Fruit fly (Drosophila melanogaster): ENCODE results near the gene Syp.

The Syp gene

DNA sequence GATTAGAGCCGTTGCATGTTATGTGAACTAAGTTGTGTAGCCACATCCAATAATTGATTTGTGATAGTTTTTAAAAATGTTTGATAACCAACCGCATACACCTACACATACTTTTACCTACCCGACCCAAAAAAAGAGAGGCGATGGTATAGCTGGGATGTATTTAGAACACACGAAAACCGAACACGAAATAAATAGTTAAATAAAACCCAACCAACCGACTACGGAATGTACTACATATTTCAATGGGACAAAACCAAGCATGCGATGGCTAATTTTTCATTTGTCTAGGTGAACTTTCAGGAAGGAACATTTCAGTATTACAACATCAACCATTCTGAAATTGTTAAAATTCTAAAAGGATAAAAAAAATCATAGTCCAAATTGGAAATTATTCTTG lies at the start of gene Syp:
Gene Syp (plus strand): TSS at position 301 of the 400 bp plus-strand sequence.
- no peak for TF ChIP-seq noc (tag; optimal IDR thresholded peaks at IDR 0.05)

DNA sequence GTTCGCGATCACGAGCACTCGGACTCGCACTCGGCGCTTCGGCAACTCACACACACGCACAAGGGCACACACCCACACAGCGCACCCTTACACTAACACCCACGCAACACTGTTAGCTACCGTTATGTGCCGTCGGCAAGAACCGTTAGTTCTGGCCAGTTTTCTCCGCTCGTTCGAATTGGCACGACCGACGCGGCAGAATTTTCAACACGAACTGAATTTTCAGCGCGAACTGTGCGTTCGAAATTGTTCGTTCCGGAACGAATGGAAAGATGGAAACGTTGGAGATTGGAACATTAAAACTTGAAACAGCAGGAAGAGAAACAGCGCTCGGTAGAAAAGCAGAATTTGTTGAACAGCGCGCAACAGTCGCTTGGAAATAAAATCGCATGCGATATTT lies 42.2 kb upstream of the Syp start, which contains the start of gene Oamb:
Gene Oamb (minus strand): TSS at position 218 of the 400 bp plus-strand sequence.
- no peak for TF ChIP-seq noc (tag; optimal IDR thresholded peaks at IDR 0.05)

DNA sequence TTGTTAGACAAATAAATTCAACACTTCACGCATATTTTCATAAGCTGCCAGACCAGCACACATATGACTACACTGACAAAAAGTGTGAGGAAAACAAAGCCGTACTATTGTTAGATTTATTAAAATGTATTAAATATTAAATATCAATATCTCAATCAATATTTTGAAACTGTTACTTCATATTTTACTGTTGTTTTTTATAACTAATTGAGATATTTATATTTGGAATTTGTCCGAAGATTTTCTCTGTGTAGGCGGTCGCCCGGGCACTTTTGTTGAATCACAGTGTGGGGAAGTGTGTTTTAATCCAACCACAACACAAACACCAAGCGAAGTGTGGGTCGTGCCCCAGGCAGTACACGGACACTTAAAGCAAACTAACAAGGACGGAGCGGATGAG lies 37.2 kb upstream of the Syp start:
- TF ChIP-seq noc (tag; optimal IDR thresholded peaks at IDR 0.05): no peak

DNA sequence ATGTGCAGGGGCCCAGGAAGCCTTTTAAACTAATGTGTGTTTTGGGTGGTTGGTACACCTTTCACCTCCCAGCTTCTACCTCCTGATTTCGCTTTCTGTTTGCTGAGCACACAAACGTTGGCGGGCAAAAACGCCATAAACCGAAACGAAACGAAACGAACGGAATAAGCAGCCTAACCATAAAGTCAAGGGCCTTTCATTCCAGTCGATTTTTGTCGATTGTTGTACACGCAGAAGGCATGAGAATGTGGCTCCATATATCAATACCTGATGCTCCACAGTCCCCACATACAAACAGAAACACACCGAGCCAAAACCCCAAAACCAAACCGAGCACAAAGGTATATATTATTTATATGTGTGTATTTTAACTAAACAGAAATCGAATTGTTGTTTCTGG lies 33.0 kb upstream of the Syp start:
- no peak for TF ChIP-seq noc (tag; optimal IDR thresholded peaks at IDR 0.05)

DNA sequence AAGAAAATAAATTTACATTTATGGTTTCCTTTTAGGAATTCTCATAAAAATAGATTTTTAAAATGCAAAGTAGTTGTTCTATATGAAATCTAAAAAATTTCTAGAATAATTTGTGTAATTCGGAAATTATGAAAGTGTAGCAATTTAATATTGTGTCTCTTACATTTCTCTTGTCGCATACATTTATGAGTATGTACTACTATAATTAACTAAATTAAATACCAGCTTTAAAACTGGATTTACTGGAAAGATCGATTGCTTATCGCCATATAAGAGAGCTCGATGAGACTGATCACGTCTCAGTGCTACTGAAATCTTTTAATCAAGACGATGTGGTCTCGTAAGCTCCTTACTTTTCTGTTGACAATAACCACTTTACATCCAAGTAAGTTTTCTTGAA lies 25.2 kb upstream of the Syp start, which contains the start of gene CG31205:
Gene CG31205 (plus strand): TSS at position 301 of the 400 bp plus-strand sequence.
- TF ChIP-seq noc (tag; optimal IDR thresholded peaks at IDR 0.05): no peak

DNA sequence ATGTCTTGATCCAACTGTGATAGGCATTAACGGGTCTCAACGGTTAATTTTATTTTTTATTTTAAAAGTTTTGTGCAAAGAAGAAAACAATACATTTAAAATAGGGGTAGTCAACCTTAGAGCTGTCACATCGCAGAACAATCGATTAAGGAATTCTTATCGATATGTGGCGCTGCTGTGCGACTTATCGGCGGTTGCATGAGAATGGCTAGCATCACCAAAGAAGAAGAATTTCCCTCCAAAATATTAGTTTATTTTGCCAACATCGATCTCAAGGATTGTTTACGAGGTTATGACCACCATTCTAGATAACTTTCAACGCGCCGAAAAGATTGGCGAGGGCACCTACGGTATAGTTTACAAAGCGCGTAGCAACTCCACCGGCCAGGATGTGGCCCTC lies 21.1 kb upstream of the Syp start, which contains the start of gene Cdk2:
Gene Cdk2 (plus strand): TSS at position 219 of the 400 bp plus-strand sequence.
- no peak for TF ChIP-seq noc (tag; optimal IDR thresholded peaks at IDR 0.05)

DNA sequence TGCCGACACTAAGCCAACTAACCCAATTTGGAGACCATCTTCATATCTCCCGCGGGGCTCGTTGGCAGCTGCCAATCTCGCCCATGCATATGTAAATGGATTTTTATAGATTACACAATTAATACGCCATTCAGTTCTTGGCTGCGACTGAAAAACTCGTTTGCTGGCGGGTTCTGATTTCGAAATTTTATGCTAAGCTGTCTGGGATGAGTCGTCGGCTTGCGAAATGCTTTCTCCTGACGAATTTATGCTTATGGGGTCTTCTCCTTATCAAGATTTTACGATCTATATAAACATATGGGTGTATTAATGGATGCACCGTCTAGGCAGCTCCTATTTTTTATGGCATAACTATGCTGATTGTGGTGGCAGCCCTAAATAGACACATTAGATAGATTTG lies 17.5 kb upstream of the Syp start, which contains the start of gene CG17267:
Gene CG17267 (minus strand): TSS at position 101 of the 400 bp plus-strand sequence.
- TF ChIP-seq noc (tag; optimal IDR thresholded peaks at IDR 0.05): no peak

DNA sequence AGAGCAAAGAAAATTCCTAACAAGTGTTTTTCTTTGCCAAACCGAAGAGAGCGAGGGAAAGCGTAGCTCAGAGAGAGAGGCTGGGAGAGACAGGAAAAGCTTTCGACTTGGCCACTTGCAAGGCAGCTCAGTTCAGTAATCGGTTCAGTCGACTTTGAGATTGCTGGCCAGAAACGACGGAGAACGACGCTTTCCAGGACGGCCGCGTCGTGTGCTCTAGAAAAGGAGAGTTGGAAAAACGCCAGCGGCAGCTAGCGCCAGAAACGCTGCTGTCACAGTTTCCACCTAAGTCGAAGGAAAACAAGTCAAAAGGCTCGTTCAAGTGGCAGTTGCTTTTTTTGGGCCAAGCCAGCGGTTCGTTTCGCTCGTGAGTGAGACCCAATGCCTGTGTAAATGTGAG lies 16.6 kb upstream of the Syp start, which contains the start of gene CG42322:
Gene CG42322 (plus strand): TSS at position 138 of the 400 bp plus-strand sequence.
- no peak for TF ChIP-seq noc (tag; optimal IDR thresholded peaks at IDR 0.05)

DNA sequence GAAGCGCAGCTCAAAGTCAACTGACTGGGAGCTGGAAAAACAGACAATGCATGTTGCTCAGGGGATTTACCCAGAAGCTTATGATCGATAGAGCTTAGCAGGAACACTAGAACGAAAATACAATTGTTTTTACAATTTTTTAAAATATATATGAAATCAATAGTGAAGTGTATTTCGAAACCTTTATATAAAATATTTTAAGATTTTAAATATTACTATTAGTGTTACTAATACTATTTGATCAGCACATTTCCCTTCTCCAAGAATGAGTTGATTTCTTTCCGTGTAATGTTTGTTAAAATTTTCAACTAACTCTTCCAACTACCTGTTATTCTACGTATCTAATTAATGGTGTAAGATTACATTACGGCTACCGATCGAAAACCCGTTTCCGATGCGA lies 12.8 kb upstream of the Syp start, which contains the start of gene CG31199:
Gene CG31199 (minus strand): TSS at position 101 of the 400 bp plus-strand sequence.
- no peak for TF ChIP-seq noc (tag; optimal IDR thresholded peaks at IDR 0.05)

DNA sequence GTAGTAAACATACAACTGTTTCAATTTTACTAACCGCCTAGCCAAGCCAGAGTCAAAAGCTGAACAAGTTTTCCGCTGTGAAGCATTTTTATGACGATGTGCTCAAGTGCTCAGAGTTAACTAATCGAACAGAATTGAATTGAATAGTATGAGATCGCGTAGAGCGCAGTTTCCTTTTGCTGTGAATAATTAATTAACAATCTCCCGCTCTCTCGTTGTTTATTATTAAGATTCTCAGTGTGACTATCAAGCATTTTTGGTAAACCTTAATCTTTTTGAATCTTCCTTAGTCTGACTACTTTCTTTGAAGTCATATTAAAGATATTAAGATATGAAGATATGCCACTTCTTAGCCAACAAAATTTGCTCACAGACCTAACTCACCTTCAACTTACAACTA lies 11.3 kb upstream of the Syp start, which contains the start of gene CG31200:
Gene CG31200 (minus strand): TSS at position 101 of the 400 bp plus-strand sequence.
- TF ChIP-seq noc (tag; optimal IDR thresholded peaks at IDR 0.05): no peak

DNA sequence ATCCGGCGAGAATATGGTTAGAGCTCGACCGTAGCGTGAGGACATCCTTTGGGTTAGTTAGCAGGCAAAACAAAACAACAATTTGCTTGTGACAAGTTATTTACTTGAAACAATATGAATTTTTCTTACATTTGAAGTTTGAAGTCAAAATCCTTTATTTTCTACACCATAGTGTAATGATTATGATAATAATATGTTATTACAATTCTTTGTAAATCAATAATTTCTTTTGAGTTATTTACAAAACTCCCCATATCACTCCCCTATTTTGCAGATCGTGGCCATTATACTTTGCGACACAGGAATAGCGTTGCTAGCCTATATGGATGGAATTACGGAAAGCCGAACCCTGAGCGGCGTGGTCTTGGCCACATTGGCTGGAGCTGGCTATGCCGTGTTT lies 7.6 kb upstream of the Syp start, which contains the start of gene Prosalpha4T1:
Gene Prosalpha4T1 (minus strand): TSS at position 101 of the 400 bp plus-strand sequence.
- TF ChIP-seq noc (tag; optimal IDR thresholded peaks at IDR 0.05): no peak

DNA sequence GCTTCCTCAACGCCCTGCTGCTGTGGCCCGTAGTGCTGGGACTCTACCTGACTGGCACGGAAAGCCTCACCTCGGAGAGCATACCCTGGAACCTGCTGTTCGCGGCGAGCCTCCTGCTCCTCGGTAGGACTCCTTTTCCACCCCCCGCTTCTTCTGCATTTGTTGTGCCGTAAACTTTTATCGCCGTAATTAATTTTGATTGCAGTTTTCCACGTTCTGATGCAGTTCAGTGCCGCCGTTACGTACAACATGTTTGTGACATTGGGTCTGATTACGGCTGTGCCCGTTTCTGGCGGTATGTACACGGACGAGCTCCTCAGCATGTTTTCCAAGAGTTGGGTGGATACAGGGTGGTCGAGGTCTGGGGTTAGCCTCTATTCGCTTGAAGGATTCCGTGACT lies 7.0 kb upstream of the Syp start:
- TF ChIP-seq noc (tag; optimal IDR thresholded peaks at IDR 0.05): no peak

DNA sequence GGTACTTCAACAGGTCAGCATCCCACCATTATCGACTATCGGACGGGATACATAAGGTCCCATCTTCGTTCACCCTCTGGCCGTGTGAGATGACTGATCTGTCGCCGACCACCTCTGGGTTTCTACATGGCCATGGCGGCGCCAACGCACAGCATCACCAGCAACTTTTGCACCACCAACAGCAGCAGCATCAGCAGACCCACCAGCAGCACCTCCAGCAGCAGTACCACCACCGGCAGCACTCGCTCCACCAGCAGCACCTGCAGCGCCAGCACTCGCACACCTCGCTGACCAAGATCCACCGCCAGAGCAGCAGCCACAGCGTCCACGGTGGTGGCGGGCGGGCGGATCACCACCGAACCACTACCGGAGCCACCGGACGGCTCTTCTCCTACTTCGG lies 1.5 kb upstream of the Syp start:
- no peak for TF ChIP-seq noc (tag; optimal IDR thresholded peaks at IDR 0.05)

DNA sequence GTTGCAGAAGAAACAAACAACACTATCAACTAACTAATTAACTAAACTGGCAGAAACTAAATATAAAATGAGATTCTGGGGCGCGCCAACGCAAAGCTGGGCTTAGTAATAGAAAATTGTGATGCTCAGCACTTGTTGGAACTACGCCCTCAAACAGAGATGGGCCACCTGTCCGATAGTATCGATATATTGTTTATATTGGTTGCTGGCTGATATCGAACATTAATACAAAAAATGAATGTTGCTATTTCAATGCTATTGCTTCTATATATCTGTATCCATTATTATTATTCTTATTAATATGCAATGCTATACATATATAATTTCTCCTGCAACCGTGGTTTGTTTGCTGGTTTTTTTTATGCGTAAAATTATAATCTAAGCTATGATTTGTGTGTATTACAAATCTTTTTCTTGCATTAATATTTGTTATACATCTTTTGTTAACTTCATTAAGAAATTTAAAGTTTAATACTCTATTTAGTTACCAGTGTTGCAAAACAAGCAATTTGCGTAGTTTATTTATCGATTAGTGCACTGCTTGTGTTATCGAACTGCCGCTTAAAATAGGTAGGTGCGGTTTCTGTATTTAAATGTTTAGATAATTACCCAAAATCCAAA lies 5.8 kb downstream of the Syp start, which contains the start of gene CG31195:
Gene CG31195 (minus strand): TSS at position 195 of the 621 bp plus-strand sequence.
- TF ChIP-seq noc (tag; optimal IDR thresholded peaks at IDR 0.05): no peak

DNA sequence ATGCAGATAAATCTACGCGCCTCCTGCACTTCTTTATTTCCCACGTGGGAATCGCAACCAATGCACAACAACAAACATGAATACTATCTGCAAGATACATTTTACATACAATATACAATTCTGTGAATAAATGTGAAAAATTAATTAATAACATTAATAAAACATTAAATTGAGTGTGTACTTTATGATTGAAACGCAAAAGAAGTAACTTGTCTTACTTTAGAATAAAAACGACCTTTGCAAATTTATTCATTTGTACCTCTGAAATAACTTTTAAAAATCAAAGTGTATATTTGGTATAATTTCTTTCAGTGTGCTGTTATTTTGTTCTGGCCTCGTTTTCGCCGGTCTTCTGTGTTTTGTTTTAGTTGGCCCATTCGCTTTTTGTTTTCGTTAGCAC lies 7.5 kb downstream of the Syp start:
- TF ChIP-seq noc (tag; optimal IDR thresholded peaks at IDR 0.05): no peak

DNA sequence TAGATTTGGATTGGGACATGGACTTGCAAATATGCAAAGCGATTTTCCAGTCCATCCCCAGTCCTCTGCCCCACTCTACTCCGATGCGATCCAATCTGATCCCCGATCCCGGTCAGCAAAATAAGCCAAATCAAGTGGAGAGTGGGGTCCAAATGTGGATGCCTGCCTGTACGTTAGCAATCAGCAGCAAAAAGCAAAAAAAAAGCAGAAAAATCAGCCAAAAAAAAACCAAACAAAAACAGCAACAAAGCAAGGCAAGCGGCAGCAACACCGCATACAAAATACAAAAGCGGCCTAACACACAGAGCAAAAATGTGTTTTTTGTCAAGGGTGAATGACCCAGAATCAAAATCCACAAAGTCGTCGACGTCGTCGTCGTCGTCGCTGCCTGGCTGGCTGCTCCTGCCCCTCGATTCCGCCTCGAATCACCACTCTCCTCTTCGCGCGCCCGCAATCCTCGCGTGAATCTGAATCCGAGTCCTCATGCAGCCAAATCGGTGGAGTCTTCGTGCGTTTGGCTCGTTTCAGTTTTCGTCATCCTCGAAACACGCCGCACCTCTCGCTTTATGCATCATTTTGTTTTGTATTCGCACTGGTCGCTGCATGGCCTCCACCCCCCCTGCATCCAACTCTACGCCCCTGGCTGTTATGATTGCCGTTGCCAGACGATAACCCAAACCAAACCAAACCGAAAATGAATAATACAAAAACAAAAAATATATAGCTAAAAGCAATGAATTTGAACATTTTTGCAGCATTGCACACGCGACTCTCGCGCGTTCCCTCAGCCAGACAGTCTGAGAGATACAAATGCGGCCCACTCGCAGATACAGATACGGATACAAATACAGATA lies 9.0 kb downstream of the Syp start:
- TF ChIP-seq noc (tag; optimal IDR thresholded peaks at IDR 0.05): no peak

DNA sequence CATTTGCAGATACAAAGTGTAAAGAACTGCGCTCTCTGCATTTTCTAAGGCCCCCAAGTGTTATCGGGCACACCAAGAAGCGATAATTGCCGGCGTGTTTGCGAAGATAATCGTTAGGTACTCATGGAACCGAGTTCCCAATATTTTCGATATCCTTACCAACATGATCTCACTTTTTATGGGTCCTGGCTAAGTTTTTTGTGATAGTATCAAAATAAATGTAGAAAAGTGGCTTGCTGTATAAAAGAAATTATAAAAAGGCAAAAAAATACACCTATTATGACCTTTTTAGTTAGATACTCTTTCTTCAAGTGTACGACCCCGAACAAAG lies 9.6 kb downstream of the Syp start:
- TF ChIP-seq noc (tag; optimal IDR thresholded peaks at IDR 0.05): no peak

Data from whole organism, larva.